Fruit fly (Drosophila melanogaster): ENCODE results near the gene CG6836.

The CG6836 gene

DNA sequence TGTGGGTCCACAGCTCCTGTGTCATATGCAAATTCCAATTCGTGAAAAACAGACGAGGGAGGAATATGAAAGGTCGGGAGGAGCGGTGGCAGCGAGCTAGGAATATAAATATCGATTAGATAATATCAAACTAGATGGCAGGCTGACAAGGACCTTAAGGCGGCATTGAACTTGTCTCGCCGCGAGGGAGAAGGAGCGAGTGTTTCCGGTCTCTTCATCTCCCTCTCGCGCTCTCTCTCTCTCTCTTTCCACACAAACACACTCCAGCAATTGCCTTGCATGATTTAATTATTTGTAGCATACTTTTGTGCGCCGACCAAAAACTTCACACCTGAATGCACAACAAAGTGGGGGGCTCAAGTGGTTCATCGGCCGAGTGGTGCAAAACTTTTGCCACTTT, 3.5 kb upstream of the CG6836 start (continued):
- TF ChIP-seq CG32532 (GFP tag; IDR thresholded peaks at IDR 0.05) (peak; percentile 31; the same call in 1 of the 2 replicates), otp (GFP tag; IDR thresholded peaks at IDR 0.05) (0 out of 3 replicates have a peak, but pooled peaks have one; percentile 24), CG30403 (GFP tag; optimal IDR thresholded peaks at IDR 0.05) (no peak), Abd-B (GFP tag; optimal IDR thresholded peaks at IDR 0.05) (no peak), CG10321 (GFP tag; IDR thresholded peaks at IDR 0.05) (peak; percentile 54; the same call in 1 of the 2 replicates), zfh1 (GFP tag; IDR thresholded peaks at IDR 0.05) (peak; percentile 48; the same call in 1 of the 3 replicates), Trl (optimal IDR thresholded peaks at IDR 0.05) (peak; percentile 43 to 55), Trl (GFP tag; optimal IDR thresholded peaks at IDR 0.05) (no peak), Hand (GFP tag; optimal IDR thresholded peaks at IDR 0.05) (no peak), CG34224 (GFP tag; IDR thresholded peaks at IDR 0.05; ENCODE audit: partially characterized antibody) (no peak), CG1832 (GFP tag; optimal IDR thresholded peaks at IDR 0.05) (peak; percentile 70), crol (GFP tag; IDR thresholded peaks at IDR 0.05) (peak; percentile 28; the same call in 1 of the 2 replicates), dysf (GFP tag; IDR thresholded peaks at IDR 0.05) (0 out of 3 replicates have a peak, but pooled peaks have one; percentile 25), Hsf (GFP tag; optimal IDR thresholded peaks at IDR 0.05) (peak; percentile 0), prd (optimal IDR thresholded peaks at IDR 0.05) (no peak), prd (GFP tag; IDR thresholded peaks at IDR 0.05) (0 out of 3 replicates have a peak, but pooled peaks have one; percentile 26), stwl (tag; optimal IDR thresholded peaks at IDR 0.05) (peak; percentile 32), D (optimal IDR thresholded peaks at IDR 0.05) (no peak), D (GFP tag; optimal IDR thresholded peaks at IDR 0.05) (no peak), cg (GFP tag; optimal IDR thresholded peaks at IDR 0.05) (peak; percentile 18), caup (GFP tag; optimal IDR thresholded peaks at IDR 0.05; ENCODE audit: severe bottlenecking) (no peak), CG12219 (GFP tag; optimal IDR thresholded peaks at IDR 0.05) (no peak), pb (GFP tag; optimal IDR thresholded peaks at IDR 0.05) (no peak), NfI (GFP tag; optimal IDR thresholded peaks at IDR 0.05) (peak; percentile 4), pan (optimal IDR thresholded peaks at IDR 0.05) (no peak), pan (GFP tag; optimal IDR thresholded peaks at IDR 0.05 in 1 of 2, IDR thresholded peaks at IDR 0.05 in 1 of 2) (peak in 1 of 2 experiments; percentile 26), ci (GFP tag; IDR thresholded peaks at IDR 0.05) (0 out of 3 replicates have a peak, but pooled peaks have one; percentile 32), Nf-YA (GFP tag; IDR thresholded peaks at IDR 0.05) (peak; percentile 20; the same call in 1 of the 2 replicates), lab (GFP tag; optimal IDR thresholded peaks at IDR 0.05) (peak; percentile 30), CG1603 (tag; optimal IDR thresholded peaks at IDR 0.05) (peak; percentile 19)

DNA sequence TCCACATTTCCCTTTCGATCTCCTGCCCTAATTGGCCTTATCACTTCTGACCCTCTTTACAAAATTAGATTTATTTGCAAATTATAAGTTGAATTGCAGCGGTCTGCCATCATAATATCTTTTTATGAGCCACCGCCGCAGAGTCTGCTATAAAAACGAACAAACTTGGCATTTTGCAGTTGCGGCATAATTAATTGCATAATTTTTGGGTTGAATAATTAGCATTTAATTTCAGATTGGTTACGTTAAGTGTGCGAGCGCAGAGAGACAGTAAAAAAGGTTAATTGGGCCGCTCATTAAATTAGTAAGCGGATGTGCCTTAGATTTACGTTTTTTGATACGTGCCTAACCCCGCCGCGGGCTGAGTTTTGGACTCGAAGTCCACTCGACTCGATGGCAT, 1.3 kb upstream of the CG6836 start:
- TF ChIP-seq Vsx1 (GFP tag; optimal IDR thresholded peaks at IDR 0.05), result peak; percentile 50
- no peak for TF ChIP-seq CG18764 (GFP tag; optimal IDR thresholded peaks at IDR 0.05)
- no peak for TF ChIP-seq CG18619 (GFP tag; optimal IDR thresholded peaks at IDR 0.05)
- no peak for TF ChIP-seq sim (GFP tag; IDR thresholded peaks at IDR 0.05)
- no peak for TF ChIP-seq onecut (GFP tag; IDR thresholded peaks at IDR 0.05)
- TF ChIP-seq Hr78 (GFP tag; optimal IDR thresholded peaks at IDR 0.05), result peak in 1 of 2 experiments; percentile 24
- peak; percentile 28 for TF ChIP-seq Rfx (GFP tag; IDR thresholded peaks at IDR 0.05)
- TF ChIP-seq sob (GFP tag; IDR thresholded peaks at IDR 0.05), result 0 out of 2 replicates have a peak, but pooled peaks have one; percentile 24
- no peak for TF ChIP-seq nmo (GFP tag; optimal IDR thresholded peaks at IDR 0.05)
- no peak for TF ChIP-seq CG16815 (GFP tag; optimal IDR thresholded peaks at IDR 0.05)
- TF ChIP-seq vvl (GFP tag; IDR thresholded peaks at IDR 0.05), result peak; percentile 90
- TF ChIP-seq CG1792 (GFP tag; optimal IDR thresholded peaks at IDR 0.05), result no peak
- peak; percentile 47; the same call in 1 of the 3 replicates for TF ChIP-seq z (GFP tag; IDR thresholded peaks at IDR 0.05)
- peak; percentile 86 for TF ChIP-seq CG9437 (GFP tag; optimal IDR thresholded peaks at IDR 0.05)
- peak; percentile 13 for TF ChIP-seq CTCF (GFP tag; optimal IDR thresholded peaks at IDR 0.05)
- no peak for TF ChIP-seq CG12659 (GFP tag; optimal IDR thresholded peaks at IDR 0.05)
- no peak for TF ChIP-seq dpn (GFP tag; optimal IDR thresholded peaks at IDR 0.05)
- no peak for TF ChIP-seq Gug (GFP tag; IDR thresholded peaks at IDR 0.05)
- 0 out of 4 replicates have a peak, but pooled peaks have one; percentile 72 for TF ChIP-seq chinmo (GFP tag; IDR thresholded peaks at IDR 0.05; ENCODE audit: partially characterized antibody)
- 0 out of 3 replicates have a peak, but pooled peaks have one; percentile 20 for TF ChIP-seq CG2199 (GFP tag; IDR thresholded peaks at IDR 0.05)
- TF ChIP-seq al (GFP tag; IDR thresholded peaks at IDR 0.05), result no peak
- TF ChIP-seq CG4328 (GFP tag; optimal IDR thresholded peaks at IDR 0.05), result no peak
- peak; percentile 9 for TF ChIP-seq stwl (tag; optimal IDR thresholded peaks at IDR 0.05)
- no peak for TF ChIP-seq en (GFP tag; optimal IDR thresholded peaks at IDR 0.05)
